Worm (Caenorhabditis elegans): Measurements from ENCODE around the gene ins-15.
A peak's percentile ranks its signal among the peaks of the same experiment; 100 is the strongest.

ins-15 gene

ce11 chrII:6744648-6745047, at the start of gene ins-15:
TSS of gene ins-15 (minus strand) at chrII:6744748.
- no peak for TF ChIP-seq sea-1 (GFP tag; conservative IDR thresholded peaks at IDR 0.05)
- no peak for TF ChIP-seq ceh-36 (tag; optimal IDR thresholded peaks at IDR 0.05)
- no peak for TF ChIP-seq hmg-4 (GFP tag; optimal IDR thresholded peaks at IDR 0.05)
- no peak for TF ChIP-seq tra-4 (tag; optimal IDR thresholded peaks at IDR 0.05)
- no peak for TF ChIP-seq ets-7 (tag; optimal IDR thresholded peaks at IDR 0.05)
- TF ChIP-seq scrt-1 (GFP tag; IDR thresholded peaks at IDR 0.05): no peak
- no peak for TF ChIP-seq hnd-1 (tag; optimal IDR thresholded peaks at IDR 0.05)

ce11 chrII:6791891-6792290, 47.3 kb upstream of the ins-15 start, which contains the start of gene T13C2.2:
TSS of gene T13C2.2 (plus strand) at chrII:6792191.
- TF ChIP-seq hmg-4 (GFP tag; optimal IDR thresholded peaks at IDR 0.05) (no peak), ceh-13 (GFP tag; optimal IDR thresholded peaks at IDR 0.05) (no peak), pes-1 (GFP tag; IDR thresholded peaks at IDR 0.05) (no peak), ets-7 (tag; optimal IDR thresholded peaks at IDR 0.05) (no peak), tbx-37 (GFP tag; conservative IDR thresholded peaks at IDR 0.05) (no peak), flt-1 (GFP tag; IDR thresholded peaks at IDR 0.05) (no peak), hnd-1 (tag; optimal IDR thresholded peaks at IDR 0.05) (no peak)

ce11 chrII:6788672-6789298, 44.2 kb upstream of the ins-15 start, which contains the start of gene T13C2.3:
TSS of gene T13C2.3 (plus strand) at chrII:6789248.
- TF ChIP-seq pes-1 (GFP tag; IDR thresholded peaks at IDR 0.05) (no peak), scrt-1 (GFP tag; IDR thresholded peaks at IDR 0.05) (no peak), flt-1 (GFP tag; IDR thresholded peaks at IDR 0.05) (no peak), sea-1 (GFP tag; conservative IDR thresholded peaks at IDR 0.05) (no peak), ama-1 (optimal IDR thresholded peaks at IDR 0.05) (no peak), B0310.2 (tag; optimal IDR thresholded peaks at IDR 0.05) (no peak), tbx-11 (GFP tag; IDR thresholded peaks at IDR 0.05) (no peak), tbx-37 (GFP tag; conservative IDR thresholded peaks at IDR 0.05) (no peak), F13C5.2 (tag; optimal IDR thresholded peaks at IDR 0.05) (no peak), hmg-4 (GFP tag; optimal IDR thresholded peaks at IDR 0.05) (no peak), hnd-1 (tag; optimal IDR thresholded peaks at IDR 0.05) (no peak)

ce11 chrII:6783377-6783829, 38.9 kb upstream of the ins-15 start, which contains the start of gene gldi-2:
TSS of gene gldi-2 (plus strand) at chrII:6783427.
- TF ChIP-seq ceh-36 (tag; optimal IDR thresholded peaks at IDR 0.05): no peak
- no peak for TF ChIP-seq pes-1 (GFP tag; IDR thresholded peaks at IDR 0.05)
- no peak for TF ChIP-seq B0310.2 (tag; optimal IDR thresholded peaks at IDR 0.05)
- no peak for TF ChIP-seq tra-4 (tag; optimal IDR thresholded peaks at IDR 0.05)
- TF ChIP-seq F13C5.2 (tag; optimal IDR thresholded peaks at IDR 0.05): no peak
- TF ChIP-seq ama-1 (optimal IDR thresholded peaks at IDR 0.05): no peak
- TF ChIP-seq sea-1 (GFP tag; conservative IDR thresholded peaks at IDR 0.05): no peak
- no peak for TF ChIP-seq scrt-1 (GFP tag; IDR thresholded peaks at IDR 0.05)
- TF ChIP-seq tbx-11 (GFP tag; IDR thresholded peaks at IDR 0.05): no peak
- TF ChIP-seq aly-1 (tag; optimal IDR thresholded peaks at IDR 0.05): no peak
- no peak for TF ChIP-seq hnd-1 (tag; optimal IDR thresholded peaks at IDR 0.05)

- TF ChIP-seq F13C5.2 (tag; optimal IDR thresholded peaks at IDR 0.05) (no peak), ceh-13 (GFP tag; optimal IDR thresholded peaks at IDR 0.05) (no peak), hmg-4 (GFP tag; optimal IDR thresholded peaks at IDR 0.05) (peak; percentile 50)
Observed at ce11 chrII:6782738-6783163, 38.2 kb upstream of the ins-15 start.

ce11 chrII:6781983-6782382, 37.4 kb upstream of the ins-15 start:
- TF ChIP-seq ets-7 (tag; optimal IDR thresholded peaks at IDR 0.05): no peak
- no peak for TF ChIP-seq hnd-1 (tag; optimal IDR thresholded peaks at IDR 0.05)
- TF ChIP-seq ceh-13 (GFP tag; optimal IDR thresholded peaks at IDR 0.05): no peak
- TF ChIP-seq scrt-1 (GFP tag; IDR thresholded peaks at IDR 0.05): no peak
- TF ChIP-seq pes-1 (GFP tag; IDR thresholded peaks at IDR 0.05): no peak
- no peak for TF ChIP-seq B0310.2 (tag; optimal IDR thresholded peaks at IDR 0.05)
- TF ChIP-seq ama-1 (optimal IDR thresholded peaks at IDR 0.05): no peak
- TF ChIP-seq flt-1 (GFP tag; IDR thresholded peaks at IDR 0.05): no peak
- TF ChIP-seq tra-4 (tag; optimal IDR thresholded peaks at IDR 0.05): no peak
- TF ChIP-seq aly-1 (tag; optimal IDR thresholded peaks at IDR 0.05): no peak
- no peak for TF ChIP-seq tbx-37 (GFP tag; conservative IDR thresholded peaks at IDR 0.05)
- TF ChIP-seq sea-1 (GFP tag; conservative IDR thresholded peaks at IDR 0.05): no peak
- no peak for TF ChIP-seq ceh-36 (tag; optimal IDR thresholded peaks at IDR 0.05)
- TF ChIP-seq hmbx-1 (tag; optimal IDR thresholded peaks at IDR 0.05): no peak
- TF ChIP-seq F13C5.2 (tag; optimal IDR thresholded peaks at IDR 0.05): no peak

ce11 chrII:6781231-6781630, 36.7 kb upstream of the ins-15 start:
- TF ChIP-seq hmg-4 (GFP tag; optimal IDR thresholded peaks at IDR 0.05) (no peak), F13C5.2 (tag; optimal IDR thresholded peaks at IDR 0.05) (no peak), ets-7 (tag; optimal IDR thresholded peaks at IDR 0.05) (no peak), hnd-1 (tag; optimal IDR thresholded peaks at IDR 0.05) (no peak), tbx-37 (GFP tag; conservative IDR thresholded peaks at IDR 0.05) (no peak), tra-4 (tag; optimal IDR thresholded peaks at IDR 0.05) (no peak), B0310.2 (tag; optimal IDR thresholded peaks at IDR 0.05) (no peak), ama-1 (optimal IDR thresholded peaks at IDR 0.05) (no peak), sea-1 (GFP tag; conservative IDR thresholded peaks at IDR 0.05) (no peak), flt-1 (GFP tag; IDR thresholded peaks at IDR 0.05) (no peak), ceh-36 (tag; optimal IDR thresholded peaks at IDR 0.05) (no peak), aly-1 (tag; optimal IDR thresholded peaks at IDR 0.05) (no peak)

- no peak for TF ChIP-seq sea-1 (GFP tag; conservative IDR thresholded peaks at IDR 0.05)
- TF ChIP-seq ets-7 (tag; optimal IDR thresholded peaks at IDR 0.05): no peak
- no peak for TF ChIP-seq ama-1 (optimal IDR thresholded peaks at IDR 0.05)
- no peak for TF ChIP-seq aly-1 (tag; optimal IDR thresholded peaks at IDR 0.05)
- TF ChIP-seq hnd-1 (tag; optimal IDR thresholded peaks at IDR 0.05): no peak
- TF ChIP-seq F13C5.2 (tag; optimal IDR thresholded peaks at IDR 0.05): no peak
- no peak for TF ChIP-seq flt-1 (GFP tag; IDR thresholded peaks at IDR 0.05)
- TF ChIP-seq hmg-4 (GFP tag; optimal IDR thresholded peaks at IDR 0.05): no peak
- no peak for TF ChIP-seq tbx-37 (GFP tag; conservative IDR thresholded peaks at IDR 0.05)
Observed at ce11 chrII:6779104-6779503, 34.6 kb upstream of the ins-15 start, which contains the start of gene T13C2.7. TSS of gene T13C2.7 (plus strand) at chrII:6779404.

All from whole organism, early embryonic.